Fruit fly (Drosophila melanogaster) whole organism, prepupa: ENCODE measurements around the gene Pdss2.
A peak's percentile ranks its signal among the peaks of the same experiment; 100 is the strongest.

ENCODE experiments used
- CG10631 ChIP-seq: fragments of 200-800 bp; sonication (Bioruptor generic); optimal IDR thresholded peaks from 2 replicates; lab custom pipeline; 2016; ENCODE audit warnings: missing biosample characterization, missing genetic modification characterization
- CG10669 ChIP-seq: fragments of 200-800 bp; sonication (Bioruptor generic); optimal IDR thresholded peaks from 3 replicates; lab custom pipeline; 2018; ENCODE audit warnings: missing biosample characterization, mild to moderate bottlenecking, missing genetic modification characterization, moderate library complexity
- CG11294 ChIP-seq: fragments of 200-800 bp; sonication (Bioruptor generic); IDR thresholded peaks from 2 replicates; pipeline ENCODE4 v1.3.6; 2022; ENCODE audit warnings: missing biosample characterization, missing genetic modification characterization
- CG11762 ChIP-seq: fragments of 200-800 bp; sonication (Bioruptor generic); optimal IDR thresholded peaks from 3 replicates; lab custom pipeline; 2016; ENCODE audit warnings: missing biosample characterization, missing genetic modification characterization; ENCODE audit not compliant: insufficient read depth
- CG11902 ChIP-seq: fragments of 200-800 bp; sonication (Bioruptor generic); optimal IDR thresholded peaks from 3 replicates; lab custom pipeline; 2016; ENCODE audit warnings: missing biosample characterization, missing genetic modification characterization
- CG15336 ChIP-seq: fragments of 200-800 bp; sonication (Bioruptor generic); IDR thresholded peaks from 2 replicates; pipeline ENCODE4 v1.3.6; 2022; ENCODE audit warnings: missing biosample characterization, missing genetic modification characterization
- CG16779 ChIP-seq: fragments of 200-800 bp; sonication (Bioruptor generic); optimal IDR thresholded peaks from 3 replicates; lab custom pipeline; 2017; ENCODE audit warnings: missing biosample characterization, mild to moderate bottlenecking, missing genetic modification characterization
- CG3032 ChIP-seq: fragments of 200-800 bp; optimal IDR thresholded peaks from 2 replicates; lab custom pipeline; 2019; ENCODE audit warnings: missing biosample characterization, mild to moderate bottlenecking, missing genetic modification characterization, moderate library complexity
- CG31627 ChIP-seq: fragments of 200-800 bp; sonication (Bioruptor generic); optimal IDR thresholded peaks from 3 replicates; lab custom pipeline; 2016; ENCODE audit warnings: missing biosample characterization, missing genetic modification characterization
- CG32006 ChIP-seq: fragments of 200-800 bp; sonication (Bioruptor generic); optimal IDR thresholded peaks from 3 replicates; lab custom pipeline; 2017; ENCODE audit warnings: missing biosample characterization, mild to moderate bottlenecking, missing genetic modification characterization
- CG34406 ChIP-seq: fragments of 200-800 bp; sonication (Bioruptor generic); optimal IDR thresholded peaks from 3 replicates; lab custom pipeline; 2016; ENCODE audit warnings: missing biosample characterization, missing genetic modification characterization
- CG3919 ChIP-seq: fragments of 200-800 bp; sonication (Bioruptor generic); optimal IDR thresholded peaks from 3 replicates; lab custom pipeline; 2016; ENCODE audit warnings: missing biosample characterization, missing genetic modification characterization
- CG6792 ChIP-seq: fragments of 200-800 bp; sonication (Bioruptor generic); optimal IDR thresholded peaks from 3 replicates; lab custom pipeline; 2016; ENCODE audit warnings: missing biosample characterization, missing genetic modification characterization
- CG8319 ChIP-seq: fragments of 200-800 bp; sonication (Bioruptor generic); optimal IDR thresholded peaks from 3 replicates; lab custom pipeline; 2016; ENCODE audit warnings: missing biosample characterization, missing genetic modification characterization
- CG8632 ChIP-seq: fragments of 200-800 bp; sonication (Bioruptor generic); optimal IDR thresholded peaks from 3 replicates; lab custom pipeline; 2016; ENCODE audit warnings: missing biosample characterization, missing genetic modification characterization
- CG9139 ChIP-seq: fragments of 200-800 bp; sonication (Bioruptor generic); optimal IDR thresholded peaks from 3 replicates; lab custom pipeline; 2017; ENCODE audit warnings: missing biosample characterization, mild to moderate bottlenecking, missing genetic modification characterization
- Eip78C ChIP-seq: fragments of 200-800 bp; sonication (Bioruptor generic); peaks from one replicate; lab custom pipeline; 2016; ENCODE audit warnings: missing biosample characterization, missing genetic modification characterization
- Eip93F ChIP-seq: fragments of 200-800 bp; sonication (Bioruptor generic); optimal IDR thresholded peaks from 2 replicates; lab custom pipeline; 2016; ENCODE audit warnings: missing biosample characterization, mild to moderate bottlenecking, missing genetic modification characterization
- Ets21C ChIP-seq: fragments of 200-800 bp; sonication (Bioruptor generic); optimal IDR thresholded peaks from 3 replicates; lab custom pipeline; 2016; ENCODE audit warnings: missing biosample characterization, missing genetic modification characterization
- Ets96B ChIP-seq: fragments of 200-800 bp; optimal IDR thresholded peaks from 2 replicates; lab custom pipeline; 2019; ENCODE audit warnings: missing biosample characterization, mild to moderate bottlenecking, missing genetic modification characterization, moderate library complexity
- Hr38 ChIP-seq: sonication (Bioruptor generic); optimal IDR thresholded peaks from 2 replicates; lab custom pipeline; 2016; ENCODE audit warnings: missing biosample characterization, missing genetic modification characterization
- Hr4 ChIP-seq: fragments of 200-800 bp; sonication (Bioruptor generic); optimal IDR thresholded peaks from 3 replicates; lab custom pipeline; 2016; ENCODE audit warnings: missing biosample characterization, missing genetic modification characterization
- Lpt ChIP-seq: fragments of 200-800 bp; sonication (Bioruptor generic); optimal IDR thresholded peaks from 3 replicates; lab custom pipeline; 2016; ENCODE audit warnings: missing biosample characterization, missing genetic modification characterization
- Met ChIP-seq: fragments of 200-800 bp; sonication (Bioruptor generic); optimal IDR thresholded peaks from 3 replicates; lab custom pipeline; 2016; ENCODE audit warnings: missing biosample characterization, missing genetic modification characterization
- OdsH ChIP-seq: fragments of 200-800 bp; sonication (Bioruptor generic); optimal IDR thresholded peaks from 3 replicates; lab custom pipeline; 2016; ENCODE audit warnings: missing biosample characterization, missing genetic modification characterization
- Smox ChIP-seq: fragments of 200-800 bp; sonication (Bioruptor generic); optimal IDR thresholded peaks from 3 replicates; lab custom pipeline; 2016; ENCODE audit warnings: missing biosample characterization, missing genetic modification characterization
- Sox102F ChIP-seq: fragments of 200-800 bp; sonication (Bioruptor generic); optimal IDR thresholded peaks from 2 replicates; lab custom pipeline; 2016; ENCODE audit warnings: missing biosample characterization, mild to moderate bottlenecking, missing genetic modification characterization
- Sox14 ChIP-seq: fragments of 200-800 bp; sonication (Bioruptor generic); optimal IDR thresholded peaks from 3 replicates; lab custom pipeline; 2016; ENCODE audit warnings: missing biosample characterization, missing genetic modification characterization
- Sox15 ChIP-seq: fragments of 200-800 bp; sonication (Bioruptor generic); optimal IDR thresholded peaks from 3 replicates; lab custom pipeline; 2016; ENCODE audit warnings: missing biosample characterization, missing genetic modification characterization
- acj6 ChIP-seq: fragments of 200-800 bp; sonication (Bioruptor generic); optimal IDR thresholded peaks from 3 replicates; lab custom pipeline; 2016; ENCODE audit warnings: missing biosample characterization, missing genetic modification characterization
- cyc ChIP-seq: fragments of 200-800 bp; sonication (Bioruptor generic); optimal IDR thresholded peaks from 3 replicates; lab custom pipeline; 2016; ENCODE audit warnings: missing biosample characterization, missing genetic modification characterization
- dac ChIP-seq: fragments of 200-800 bp; sonication (Bioruptor generic); optimal IDR thresholded peaks from 2 replicates; lab custom pipeline; 2017; ENCODE audit warnings: missing biosample characterization, mild to moderate bottlenecking, missing genetic modification characterization
- dsx ChIP-seq: fragments of 200-800 bp; optimal IDR thresholded peaks from 3 replicates; lab custom pipeline; 2019; ENCODE audit warnings: missing biosample characterization, mild to moderate bottlenecking, missing genetic modification characterization, moderate library complexity; ENCODE audit not compliant: poor library complexity, severe bottlenecking
- eg ChIP-seq: fragments of 200-800 bp; sonication (Bioruptor generic); IDR thresholded peaks from 3 replicates; pipeline ENCODE4 v1.3.6; 2022; ENCODE audit warnings: missing biosample characterization, missing genetic modification characterization
- esn ChIP-seq: fragments of 200-800 bp; sonication (Bioruptor generic); optimal IDR thresholded peaks from 2 replicates; lab custom pipeline; 2016; ENCODE audit warnings: missing biosample characterization, mild to moderate bottlenecking, missing genetic modification characterization, moderate library complexity
- fd59A ChIP-seq: fragments of 200-800 bp; sonication (Bioruptor generic); optimal IDR thresholded peaks from 2 replicates; lab custom pipeline; 2017; ENCODE audit warnings: missing biosample characterization, mild to moderate bottlenecking, missing genetic modification characterization, missing genetic modification reagents
- fd85E ChIP-seq: fragments of 200-800 bp; sonication (Bioruptor generic); optimal IDR thresholded peaks from 3 replicates; lab custom pipeline; 2016; ENCODE audit warnings: missing biosample characterization, missing genetic modification characterization
- lz ChIP-seq: fragments of 200-800 bp; sonication (Bioruptor generic); optimal IDR thresholded peaks from 3 replicates; lab custom pipeline; 2016; ENCODE audit warnings: missing biosample characterization, missing genetic modification characterization
- net ChIP-seq: fragments of 200-800 bp; sonication (Bioruptor generic); optimal IDR thresholded peaks from 3 replicates; lab custom pipeline; 2016; ENCODE audit warnings: missing biosample characterization, missing genetic modification characterization
- pdm3 ChIP-seq: fragments of 200-800 bp; sonication (Bioruptor generic); optimal IDR thresholded peaks from 3 replicates; lab custom pipeline; 2016; ENCODE audit warnings: missing biosample characterization, missing genetic modification characterization
- salr ChIP-seq, 2 experiments: fragments of 200-800 bp; sonication (Bioruptor generic); optimal IDR thresholded peaks; 3 replicates each; lab custom pipeline; 2016 to 2018; ENCODE audit warnings: missing biosample characterization in 2 of 2, missing genetic modification characterization in 2 of 2, mild to moderate bottlenecking in 1 of 2
- spab ChIP-seq: fragments of 200-800 bp; sonication (Bioruptor generic); optimal IDR thresholded peaks from 2 replicates; lab custom pipeline; 2017; ENCODE audit warnings: missing biosample characterization, mild to moderate bottlenecking, missing genetic modification characterization, missing genetic modification reagents
- ss ChIP-seq, 2 experiments: fragments of 200-800 bp; sonication (Bioruptor generic); optimal IDR thresholded peaks; 2 replicates in 1 of 2; 3 replicates in 1 of 2; lab custom pipeline; 2017 to 2018; ENCODE audit warnings: mild to moderate bottlenecking in 2 of 2, missing biosample characterization in 2 of 2, missing genetic modification characterization in 2 of 2, moderate library complexity in 1 of 2
- svp ChIP-seq: fragments of 200-800 bp; sonication (Bioruptor generic); peaks from one replicate; lab custom pipeline; 2016; ENCODE audit warnings: missing biosample characterization, missing genetic modification characterization
- topi ChIP-seq: fragments of 200-800 bp; sonication (Bioruptor generic); optimal IDR thresholded peaks from 3 replicates; lab custom pipeline; 2016; ENCODE audit warnings: missing biosample characterization, missing genetic modification characterization
- vri ChIP-seq: fragments of 200-800 bp; sonication (Bioruptor generic); optimal IDR thresholded peaks from 3 replicates; lab custom pipeline; 2016; ENCODE audit warnings: missing biosample characterization, mild to moderate bottlenecking, missing genetic modification characterization

Pdss2 gene

dm6 chr3L:21046107-21046708 is 18.5 kb downstream of the Pdss2 start (continued):
- no peak for TF ChIP-seq topi (GFP tag; lab: Kevin White, UChicago)
- peak; percentile 61 for TF ChIP-seq CG15336 (GFP tag; lab: Robert Waterston, UW)
- no peak for TF ChIP-seq Sox15
- TF ChIP-seq Sox102F (GFP tag; lab: Kevin White, UChicago): no peak
- TF ChIP-seq Ets96B (tag; lab: Kevin White, UChicago): peak; percentile 47
- peak; percentile 49; the same call in 1 of the 3 replicates for TF ChIP-seq eg (GFP tag; lab: Robert Waterston, UW)
- TF ChIP-seq Hr4 (GFP tag; lab: Kevin White, UChicago): peak; percentile 65
- no peak for TF ChIP-seq lz
- TF ChIP-seq Ets21C (GFP tag; lab: Kevin White, UChicago): no peak
- TF ChIP-seq dsx (GFP tag; lab: Kevin White, UChicago): peak; percentile 15
- TF ChIP-seq dac (GFP tag; lab: Kevin White, UChicago): no peak
- peak in 1 of 2 experiments; percentile 6 for TF ChIP-seq ss (GFP tag; optimal IDR thresholded peaks at IDR 0.05; lab: Kevin White, UChicago)
- TF ChIP-seq Sox14 (GFP tag; lab: Kevin White, UChicago): peak; percentile 40
- TF ChIP-seq pdm3 (GFP tag; lab: Kevin White, UChicago): peak; percentile 39
- peak; percentile 28 for TF ChIP-seq CG3032 (tag; lab: Kevin White, UChicago)
- no peak for TF ChIP-seq CG11294 (GFP tag; lab: Robert Waterston, UW)
- TF ChIP-seq OdsH (GFP tag; lab: Kevin White, UChicago): peak; percentile 45
- no peak for TF ChIP-seq vri (GFP tag; lab: Kevin White, UChicago)
- TF ChIP-seq fd85E (GFP tag; lab: Kevin White, UChicago): no peak
- TF ChIP-seq Eip78C (GFP tag; lab: Kevin White, UChicago): peak; percentile 72
- TF ChIP-seq cyc: no peak
- no peak for TF ChIP-seq CG8319 (GFP tag; lab: Kevin White, UChicago)
- peak; percentile 33 for TF ChIP-seq CG3919 (GFP tag; lab: Kevin White, UChicago)

DNA sequence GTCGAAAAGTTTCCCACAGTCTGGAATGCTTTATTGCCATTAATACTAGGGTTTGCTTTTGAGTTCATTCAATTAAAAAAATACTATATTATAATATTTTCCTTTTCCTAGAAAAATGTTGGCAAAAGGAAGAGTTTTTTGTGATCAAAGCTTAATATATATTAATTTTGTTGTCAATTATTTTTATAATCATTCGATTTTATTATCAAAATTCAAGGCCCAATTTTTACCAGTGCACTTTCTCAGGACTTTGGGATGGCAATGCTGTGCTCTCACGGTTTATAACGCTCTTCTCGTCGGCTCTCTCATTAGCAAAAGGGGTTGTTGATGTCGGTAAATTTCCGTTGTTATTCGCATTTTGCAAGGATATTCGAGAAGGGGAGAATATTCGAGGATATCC is 19.3 kb downstream of the Pdss2 start:
- TF ChIP-seq cyc: peak; percentile 11
- TF ChIP-seq topi (GFP tag; lab: Kevin White, UChicago): no peak
- TF ChIP-seq fd85E (GFP tag; lab: Kevin White, UChicago): no peak
- peak; percentile 23 for TF ChIP-seq dsx (GFP tag; lab: Kevin White, UChicago)
- no peak for TF ChIP-seq Lpt (GFP tag; lab: Kevin White, UChicago)
- peak; percentile 45 for TF ChIP-seq Ets96B (tag; lab: Kevin White, UChicago)
- peak; percentile 18 for TF ChIP-seq acj6 (GFP tag; lab: Kevin White, UChicago)
- peak; percentile 31 for TF ChIP-seq esn (GFP tag; lab: Kevin White, UChicago)
- TF ChIP-seq Hr38 (GFP tag; lab: Kevin White, UChicago): no peak
- no peak for TF ChIP-seq fd59A (GFP tag; lab: Kevin White, UChicago)
- TF ChIP-seq net (GFP tag; lab: Kevin White, UChicago): peak; percentile 13
- no peak for TF ChIP-seq pdm3 (GFP tag; lab: Kevin White, UChicago)
- peak; percentile 7 for TF ChIP-seq CG6792 (GFP tag; lab: Kevin White, UChicago)
- TF ChIP-seq Hr4 (GFP tag; lab: Kevin White, UChicago): peak; percentile 22
- TF ChIP-seq Met (GFP tag; lab: Kevin White, UChicago): no peak
- TF ChIP-seq Eip78C (GFP tag; lab: Kevin White, UChicago): peak; percentile 85
- TF ChIP-seq lz: peak; percentile 18
- no peak for TF ChIP-seq CG16779
- no peak for TF ChIP-seq CG11902 (GFP tag; lab: Kevin White, UChicago)
- TF ChIP-seq Eip93F (GFP tag; lab: Kevin White, UChicago): no peak
- TF ChIP-seq svp (GFP tag; lab: Kevin White, UChicago): peak; percentile 51
- TF ChIP-seq Sox14 (GFP tag; lab: Kevin White, UChicago): no peak
- TF ChIP-seq CG34406 (GFP tag; lab: Kevin White, UChicago): peak; percentile 18
- no peak for TF ChIP-seq dac (GFP tag; lab: Kevin White, UChicago)
- TF ChIP-seq CG9139 (GFP tag; lab: Kevin White, UChicago): no peak
- no peak for TF ChIP-seq spab (GFP tag; lab: Kevin White, UChicago)
- peak; percentile 6 for TF ChIP-seq CG10669 (GFP tag; lab: Kevin White, UChicago)
- peak; percentile 39; the same call in 1 of the 2 replicates for TF ChIP-seq CG15336 (GFP tag; lab: Robert Waterston, UW)
- no peak for TF ChIP-seq CG31627
- TF ChIP-seq Sox15: no peak
- no peak for TF ChIP-seq Ets21C (GFP tag; lab: Kevin White, UChicago)
- TF ChIP-seq CG32006 (GFP tag; lab: Kevin White, UChicago): peak; percentile 53
- TF ChIP-seq CG3032 (tag; lab: Kevin White, UChicago): peak; percentile 41
- TF ChIP-seq OdsH (GFP tag; lab: Kevin White, UChicago): peak; percentile 21
- no peak for TF ChIP-seq CG11762
- peak; percentile 30 for TF ChIP-seq CG10631 (GFP tag; lab: Kevin White, UChicago)
- no peak for TF ChIP-seq CG11294 (GFP tag; lab: Robert Waterston, UW)
- no peak for TF ChIP-seq salr (GFP tag; optimal IDR thresholded peaks at IDR 0.05; lab: Kevin White, UChicago)
- peak; percentile 18 for TF ChIP-seq Smox (GFP tag; lab: Kevin White, UChicago)
- TF ChIP-seq CG8632 (GFP tag; lab: Kevin White, UChicago): peak; percentile 29
- peak; percentile 60; the same call in 1 of the 3 replicates for TF ChIP-seq eg (GFP tag; lab: Robert Waterston, UW)
